Worm (Caenorhabditis elegans): ENCODE measurements around the gene ZK546.2.

DNA sequence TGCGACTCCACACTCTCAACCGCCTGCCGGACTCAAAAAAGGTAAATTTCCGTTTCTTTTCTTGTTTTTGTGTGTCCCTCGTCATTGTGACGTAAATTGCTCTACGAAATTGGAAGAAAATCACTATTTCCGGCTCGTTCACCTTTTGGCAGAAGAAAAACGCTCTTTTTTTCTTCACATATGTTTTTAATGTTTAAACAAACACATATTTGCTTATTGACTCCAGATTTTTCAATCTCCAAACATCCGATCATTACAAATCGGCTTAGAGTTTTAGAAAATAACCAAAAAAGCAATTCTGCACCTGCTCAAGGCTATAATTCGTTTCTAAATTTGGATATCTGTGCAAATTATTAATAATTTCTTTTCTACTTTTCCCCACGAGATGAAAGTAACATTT lies 39.9 kb upstream of the ZK546.2 start:
- TF ChIP-seq hlh-15 (tag; optimal IDR thresholded peaks at IDR 0.05) = no peak
- TF ChIP-seq eyg-1 (tag; optimal IDR thresholded peaks at IDR 0.05) = no peak
- TF ChIP-seq ama-1 (optimal IDR thresholded peaks at IDR 0.05) = no peak
- no peak for TF ChIP-seq lim-6 (tag; optimal IDR thresholded peaks at IDR 0.05)
- TF ChIP-seq ttx-3 (tag; optimal IDR thresholded peaks at IDR 0.05) = no peak
- no peak for TF ChIP-seq nhr-11 (tag; optimal IDR thresholded peaks at IDR 0.05)
- no peak for TF ChIP-seq fkh-10 (GFP tag; optimal IDR thresholded peaks at IDR 0.05)
- TF ChIP-seq Y22D7AL.16 (tag; optimal IDR thresholded peaks at IDR 0.05) = no peak
- no peak for TF ChIP-seq K09A11.1 (tag; optimal IDR thresholded peaks at IDR 0.05; ENCODE audit: insufficient read depth)
- no peak for TF ChIP-seq pha-2 (tag; optimal IDR thresholded peaks at IDR 0.05)
- no peak for TF ChIP-seq dve-1 (tag; optimal IDR thresholded peaks at IDR 0.05)
- no peak for TF ChIP-seq pag-3 (tag; optimal IDR thresholded peaks at IDR 0.05; ENCODE audit: borderline replicate concordance)
- TF ChIP-seq ets-4 (tag; optimal IDR thresholded peaks at IDR 0.05) = no peak
- TF ChIP-seq hlh-6 (tag; optimal IDR thresholded peaks at IDR 0.05) = no peak
